Worm (Caenorhabditis elegans): ENCODE data around the gene his-39.

DNA sequence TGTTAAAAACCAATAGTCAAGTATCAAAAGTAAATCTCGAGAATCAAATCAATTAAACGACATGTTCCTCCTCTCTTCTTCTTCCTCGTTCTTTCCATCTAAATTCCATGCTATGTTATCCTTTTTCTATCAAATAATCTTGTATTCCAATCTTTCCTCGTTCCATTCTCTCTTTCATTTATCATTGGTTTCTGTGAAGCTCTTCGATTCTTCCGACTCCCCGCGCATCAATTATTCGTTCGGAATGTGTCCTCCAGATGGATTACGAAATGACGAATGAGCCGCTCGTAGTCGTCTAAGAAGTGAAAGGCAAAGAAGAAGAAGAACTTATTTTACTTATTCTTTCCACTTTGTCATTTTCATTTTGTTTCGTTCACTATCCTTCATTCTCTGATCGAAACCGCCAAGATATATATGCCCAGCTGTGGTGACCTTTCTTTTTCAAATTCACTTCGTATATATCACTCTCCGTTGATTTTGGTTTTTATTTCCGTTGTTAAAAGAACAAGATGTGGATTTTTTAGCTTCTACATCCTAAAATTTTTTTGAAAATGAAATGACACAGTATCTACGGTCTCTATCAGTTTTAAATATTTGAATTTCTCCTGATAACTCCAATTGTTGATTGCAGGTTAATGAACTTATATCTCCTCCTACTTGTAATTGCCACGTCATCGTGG, 41.9 kb upstream of the his-39 start, which contains the start of gene pxn-1:
- TF ChIP-seq nhr-237 (tag; optimal IDR thresholded peaks at IDR 0.05) (no peak), nhr-76 (tag; optimal IDR thresholded peaks at IDR 0.05) (no peak), mep-1 (tag; optimal IDR thresholded peaks at IDR 0.05) (no peak), flh-1 (GFP tag; optimal IDR thresholded peaks at IDR 0.05) (no peak), ztf-11 (tag; optimal IDR thresholded peaks at IDR 0.05) (no peak), hlh-1 (tag; optimal IDR thresholded peaks at IDR 0.05) (no peak), unc-62 (GFP tag; optimal IDR thresholded peaks at IDR 0.05) (no peak), lin-32 (GFP tag; optimal IDR thresholded peaks at IDR 0.05) (no peak), lin-13 (tag; optimal IDR thresholded peaks at IDR 0.05) (no peak), snpc-4 (tag; optimal IDR thresholded peaks at IDR 0.05) (no peak)

Data from whole organism, mixed stage, embryonic.